Fruit fly (Drosophila melanogaster) whole organism, wandering third instar larva: ENCODE data around the gene CG6340.

ENCODE experiments used
- Abd-B ChIP-seq: fragments of >200 bp; optimal IDR thresholded peaks from 2 replicates; lab custom pipeline; 2017; ENCODE audit warnings: missing biosample characterization, missing genetic modification characterization
- CG32264 ChIP-seq: fragments of 200-800 bp; sonication (Bioruptor generic); optimal IDR thresholded peaks from 2 replicates; lab custom pipeline; 2016; ENCODE audit warnings: missing biosample characterization, missing genetic modification characterization
- CG9705 ChIP-seq: fragments of 200-800 bp; sonication (Bioruptor generic); optimal IDR thresholded peaks from 2 replicates; lab custom pipeline; 2018; ENCODE audit warnings: missing biosample characterization, mild to moderate bottlenecking, missing genetic modification characterization
- CrebA ChIP-seq: fragments of 200-800 bp; sonication (Bioruptor generic); optimal IDR thresholded peaks from 2 replicates; lab custom pipeline; 2016; ENCODE audit warnings: missing biosample characterization, mild to moderate bottlenecking, missing genetic modification characterization, borderline replicate concordance
- Dfd ChIP-seq: fragments of >200 bp; optimal IDR thresholded peaks from 2 replicates; lab custom pipeline; 2017; ENCODE audit warnings: missing biosample characterization, missing genetic modification characterization
- Dif ChIP-seq: fragments of 200-275, 200-300 bp; sonication (Bioruptor generic); optimal IDR thresholded peaks from 2 replicates; lab custom pipeline; 2018; ENCODE audit warnings: missing biosample characterization, missing genetic modification characterization; ENCODE audit not compliant: partially characterized antibody
- GATAd ChIP-seq: sonication (Bioruptor generic); optimal IDR thresholded peaks from 2 replicates; lab custom pipeline; 2016; ENCODE audit warnings: missing biosample characterization, missing genetic modification characterization
- HLH106 ChIP-seq: fragments of 200-800 bp; optimal IDR thresholded peaks from 3 replicates; lab custom pipeline; 2019; ENCODE audit warnings: missing biosample characterization, mild to moderate bottlenecking, missing genetic modification characterization, moderate library complexity
- Hnf4 ChIP-seq: fragments of 200-800 bp; sonication (Bioruptor generic); optimal IDR thresholded peaks from 2 replicates; lab custom pipeline; 2016; ENCODE audit warnings: missing biosample characterization, mild to moderate bottlenecking, missing genetic modification characterization
- Hr78 ChIP-seq: fragments of >200 bp; optimal IDR thresholded peaks from 2 replicates; lab custom pipeline; 2017; ENCODE audit warnings: missing biosample characterization, missing genetic modification characterization
- Hr83 ChIP-seq: fragments of 200-300 bp; sonication (Bioruptor generic); optimal IDR thresholded peaks from 2 replicates; lab custom pipeline; 2016; ENCODE audit warnings: missing biosample characterization, mild to moderate bottlenecking, missing genetic modification characterization, moderate library complexity; ENCODE audit not compliant: poor library complexity, severe bottlenecking
- Jra ChIP-seq: sonication (Bioruptor generic); optimal IDR thresholded peaks from 2 replicates; lab custom pipeline; 2016; ENCODE audit warnings: missing biosample characterization, missing genetic modification characterization
- Mio ChIP-seq: sonication (Bioruptor generic); optimal IDR thresholded peaks from 2 replicates; lab custom pipeline; 2016; ENCODE audit warnings: missing biosample characterization, missing genetic modification characterization
- Myc ChIP-seq: fragments of >200 bp; optimal IDR thresholded peaks from 2 replicates; lab custom pipeline; 2017
- N ChIP-seq: fragments of >200 bp; optimal IDR thresholded peaks from 2 replicates; lab custom pipeline; 2018; ENCODE audit warnings: missing biosample characterization, missing external identifiers, missing genetic modification characterization
- OdsH ChIP-seq: fragments of 200-800 bp; sonication (Bioruptor generic); optimal IDR thresholded peaks from 2 replicates; lab custom pipeline; 2016; ENCODE audit warnings: missing biosample characterization, mild to moderate bottlenecking, missing genetic modification characterization
- Rel ChIP-seq, 2 experiments: fragments of 200-800 bp; sonication (Bioruptor generic) in 1 of 2; optimal IDR thresholded peaks; 2 replicates in 1 of 2; 3 replicates in 1 of 2; lab custom pipeline; 2016 to 2019; ENCODE audit warnings: mild to moderate bottlenecking in 2 of 2, missing biosample characterization in 2 of 2, missing genetic modification characterization in 2 of 2, moderate library complexity in 1 of 2
- Sp1 ChIP-seq: fragments of 200-800 bp; sonication (Bioruptor generic); optimal IDR thresholded peaks from 3 replicates; lab custom pipeline; 2019; ENCODE audit warnings: missing biosample characterization, mild to moderate bottlenecking, missing genetic modification characterization, moderate library complexity
- Vsx2 ChIP-seq: fragments of 200-300, 225-300 bp; sonication (Bioruptor generic); optimal IDR thresholded peaks from 2 replicates; lab custom pipeline; 2018; ENCODE audit warnings: missing biosample characterization, missing genetic modification characterization; ENCODE audit not compliant: partially characterized antibody
- br ChIP-seq: fragments of 200-800 bp; sonication (Bioruptor generic); optimal IDR thresholded peaks from 2 replicates; lab custom pipeline; 2016; ENCODE audit warnings: missing biosample characterization, missing genetic modification characterization
- brk ChIP-seq: fragments of 200-800 bp; sonication (Bioruptor generic); optimal IDR thresholded peaks from 2 replicates; lab custom pipeline; 2016; ENCODE audit warnings: missing biosample characterization, mild to moderate bottlenecking, missing genetic modification characterization
- dl ChIP-seq, 2 experiments: fragments of 175-275, 200-275 bp in 1 of 2; fragments of 200-275 bp in 1 of 2; sonication (Bioruptor generic); optimal IDR thresholded peaks; lab custom pipeline; 2018; ENCODE audit warnings: mild to moderate bottlenecking in 2 of 2, missing biosample characterization in 2 of 2, missing genetic modification characterization in 2 of 2, moderate library complexity in 2 of 2; ENCODE audit not compliant: partially characterized antibody in 2 of 2, insufficient read depth in 1 of 2
- dsf ChIP-seq: sonication (Bioruptor generic); optimal IDR thresholded peaks from 2 replicates; lab custom pipeline; 2016; ENCODE audit warnings: missing biosample characterization, missing genetic modification characterization, borderline replicate concordance
- ey ChIP-seq: fragments of 200-800 bp; sonication (Bioruptor generic); optimal IDR thresholded peaks from 2 replicates; lab custom pipeline; 2016; ENCODE audit warnings: missing biosample characterization, missing genetic modification characterization
- foxo ChIP-seq, 2 experiments: fragments of 200-800 bp; sonication (Bioruptor generic); optimal IDR thresholded peaks; 2 replicates in 1 of 2; 3 replicates in 1 of 2; lab custom pipeline; 2016 to 2017; ENCODE audit warnings: missing biosample characterization in 2 of 2, missing genetic modification characterization in 2 of 2
- fru ChIP-seq: fragments of 200-800 bp; sonication (Bioruptor generic); optimal IDR thresholded peaks from 3 replicates; lab custom pipeline; 2016; ENCODE audit warnings: missing biosample characterization, mild to moderate bottlenecking, missing genetic modification characterization
- h ChIP-seq: fragments of 200-800 bp; sonication (Bioruptor generic); optimal IDR thresholded peaks from 3 replicates; lab custom pipeline; 2016; ENCODE audit warnings: missing biosample characterization, mild to moderate bottlenecking, missing genetic modification characterization
- jim ChIP-seq: fragments of 175-275, 200-325 bp; sonication (Bioruptor generic); optimal IDR thresholded peaks from 2 replicates; lab custom pipeline; 2016; ENCODE audit warnings: missing biosample characterization, mild to moderate bottlenecking, missing genetic modification characterization
- lola ChIP-seq: fragments of >200 bp; optimal IDR thresholded peaks from 2 replicates; lab custom pipeline; 2017; ENCODE audit warnings: missing biosample characterization, missing genetic modification characterization
- pan ChIP-seq: fragments of >200 bp; optimal IDR thresholded peaks from 2 replicates; lab custom pipeline; 2017
- psq ChIP-seq: fragments of 200-800 bp; sonication (Bioruptor generic); optimal IDR thresholded peaks from 3 replicates; lab custom pipeline; 2017; ENCODE audit warnings: missing biosample characterization, mild to moderate bottlenecking, missing genetic modification characterization, moderate library complexity
- rgr ChIP-seq: fragments of 200-800 bp; sonication (Bioruptor generic); optimal IDR thresholded peaks from 3 replicates; lab custom pipeline; 2016; ENCODE audit warnings: missing biosample characterization, mild to moderate bottlenecking, missing genetic modification characterization
- sage ChIP-seq: fragments of 200-800 bp; sonication (Bioruptor generic); optimal IDR thresholded peaks from 2 replicates; lab custom pipeline; 2016; ENCODE audit warnings: missing biosample characterization, mild to moderate bottlenecking, missing genetic modification characterization
- sv ChIP-seq: fragments of 200-800 bp; sonication (Bioruptor generic); optimal IDR thresholded peaks from 3 replicates; lab custom pipeline; 2016; ENCODE audit warnings: missing biosample characterization, missing genetic modification characterization
- tai ChIP-seq: sonication (Bioruptor generic); optimal IDR thresholded peaks from 2 replicates; lab custom pipeline; 2016; ENCODE audit warnings: missing biosample characterization, missing genetic modification characterization
- usp ChIP-seq: fragments of >200 bp; optimal IDR thresholded peaks from 2 replicates; lab custom pipeline; 2017; ENCODE audit warnings: missing biosample characterization, missing genetic modification characterization
- woc ChIP-seq: sonication (Bioruptor generic); optimal IDR thresholded peaks from 2 replicates; lab custom pipeline; 2016; ENCODE audit warnings: missing biosample characterization, mild to moderate bottlenecking, missing genetic modification characterization

The CG6340 gene

dm6 chrX:15498791-15499190, 16.6 kb downstream of the CG6340 start (continued):
- peak; percentile 7 for TF ChIP-seq HLH106 (tag; lab: Kevin White, UChicago)
- TF ChIP-seq sv (GFP tag; lab: Kevin White, UChicago) = no peak
- TF ChIP-seq Dfd (GFP tag; lab: Kevin White, UChicago) = no peak
- TF ChIP-seq Vsx2 = no peak
- no peak for TF ChIP-seq pan
- no peak for TF ChIP-seq Mio (GFP tag; lab: Kevin White, UChicago)
- peak; percentile 12 for TF ChIP-seq fru
- TF ChIP-seq ey (GFP tag; lab: Kevin White, UChicago) = no peak

dm6 chrX:15499996-15500904, 18.1 kb downstream of the CG6340 start:
- TF ChIP-seq br = peak; percentile 55
- TF ChIP-seq Rel (GFP tag; optimal IDR thresholded peaks at IDR 0.05; lab: Kevin White, UChicago) = no peak
- peak; percentile 41 for TF ChIP-seq Rel (tag; optimal IDR thresholded peaks at IDR 0.05; lab: Kevin White, UChicago)
- TF ChIP-seq Mio (GFP tag; lab: Kevin White, UChicago) = no peak
- TF ChIP-seq usp = no peak

dm6 chrX:15501706-15502267, 19.6 kb downstream of the CG6340 start:
- TF ChIP-seq Hr83 (GFP tag; lab: Kevin White, UChicago) (peak; percentile 75), dsf (GFP tag; lab: Kevin White, UChicago) (no peak), dl (GFP tag; optimal IDR thresholded peaks at IDR 0.05; lab: Kevin White, UChicago; ENCODE audit: insufficient read depth in 1 of 2, partially characterized antibody in 2 of 2) (peak in 1 of 2 experiments; percentile 39), Dfd (GFP tag; lab: Kevin White, UChicago) (no peak), CrebA (GFP tag; lab: Kevin White, UChicago) (no peak), woc (no peak), rgr (GFP tag; lab: Kevin White, UChicago) (peak; percentile 25), CG32264 (GFP tag; lab: Kevin White, UChicago) (no peak), OdsH (no peak), Sp1 (GFP tag; lab: Kevin White, UChicago) (no peak), psq (GFP tag; lab: Kevin White, UChicago) (peak; percentile 45)
- TF ChIP-seq, all 38 proteins: peak for 4

dm6 chrX:15502864-15503263, 20.7 kb downstream of the CG6340 start:
- no peak for TF ChIP-seq Hr83 (GFP tag; lab: Kevin White, UChicago)
- no peak for TF ChIP-seq Rel (GFP tag; optimal IDR thresholded peaks at IDR 0.05; lab: Kevin White, UChicago)
- TF ChIP-seq Rel (tag; optimal IDR thresholded peaks at IDR 0.05; lab: Kevin White, UChicago) = peak; percentile 48
- no peak for TF ChIP-seq OdsH

- TF ChIP-seq N (GFP tag; lab: Kevin White, UChicago) (peak; percentile 9), h (GFP tag; lab: Kevin White, UChicago) (peak; percentile 75), psq (GFP tag; lab: Kevin White, UChicago) (peak; percentile 48), lola (GFP tag; lab: Kevin White, UChicago) (no peak), woc (no peak), Rel (GFP tag; optimal IDR thresholded peaks at IDR 0.05; lab: Kevin White, UChicago) (no peak), Rel (tag; optimal IDR thresholded peaks at IDR 0.05; lab: Kevin White, UChicago) (no peak), Myc (lab: Kevin White, UChicago) (peak; percentile 22), brk (GFP tag; lab: Kevin White, UChicago) (no peak), Jra (GFP tag; lab: Kevin White, UChicago) (no peak), sage (GFP tag; lab: Kevin White, UChicago) (peak; percentile 10), GATAd (no peak), fru (peak; percentile 41), dl (GFP tag; optimal IDR thresholded peaks at IDR 0.05; lab: Kevin White, UChicago; ENCODE audit: insufficient read depth in 1 of 2, partially characterized antibody in 2 of 2) (no peak), tai (GFP tag; lab: Kevin White, UChicago) (no peak), Sp1 (GFP tag; lab: Kevin White, UChicago) (peak; percentile 0), ey (GFP tag; lab: Kevin White, UChicago) (peak; percentile 57), Abd-B (GFP tag; lab: Kevin White, UChicago) (no peak), CrebA (GFP tag; lab: Kevin White, UChicago) (no peak), Vsx2 (no peak), Dif (no peak), OdsH (peak; percentile 50), Hnf4 (GFP tag; lab: Kevin White, UChicago) (no peak), jim (GFP tag; lab: Kevin White, UChicago) (no peak), br (peak; percentile 35), Hr78 (GFP tag; lab: Kevin White, UChicago) (no peak), foxo (GFP tag; optimal IDR thresholded peaks at IDR 0.05; lab: Kevin White, UChicago) (peak in 1 of 2 experiments; percentile 68), dsf (GFP tag; lab: Kevin White, UChicago) (no peak), CG9705 (GFP tag; lab: Kevin White, UChicago) (no peak), rgr (GFP tag; lab: Kevin White, UChicago) (peak; percentile 52)
Measured at dm6 chrX:15511399-15511798, 29.2 kb downstream of the CG6340 start.
